Worm (Caenorhabditis elegans) whole organism, L4 larva: ENCODE data around the gene lrch-1.

Source experiments
- F26F4.8 ChIP-seq: fragments of 200-800 bp; sonication (Bioruptor generic); conservative IDR thresholded peaks from 2 replicates; pipeline ENCODE4 v1.3.6; 2022; ENCODE audit warnings: missing genetic modification characterization, missing compliant biosample characterization
- F44E2.7 ChIP-seq: fragments of 200-800 bp; sonication (Bioruptor generic); IDR thresholded peaks from 2 replicates; pipeline ENCODE4 v2.1.2; 2022; ENCODE audit warnings: missing genetic modification characterization, missing compliant biosample characterization
- T26A8.4 ChIP-seq: fragments of 200-800 bp; sonication (Bioruptor generic); IDR thresholded peaks from 2 replicates; pipeline ENCODE4 v1.3.6; 2022; ENCODE audit warnings: missing genetic modification characterization, missing compliant biosample characterization
- Y105C5A.15 ChIP-seq: fragments of 200-800 bp; sonication (Bioruptor generic); IDR thresholded peaks from 2 replicates; pipeline ENCODE4 v1.3.6; 2022; ENCODE audit warnings: missing genetic modification characterization, missing compliant biosample characterization
- Y48G9A.11 ChIP-seq: fragments of 200-800 bp; sonication (Bioruptor generic); IDR thresholded peaks from 2 replicates; pipeline ENCODE4 v1.3.6; 2022; ENCODE audit warnings: missing genetic modification reagents, missing genetic modification characterization, missing compliant biosample characterization
- Y5F2A.4 ChIP-seq: fragments of 200-800 bp; sonication (Bioruptor generic); optimal IDR thresholded peaks from 2 replicates; lab custom pipeline; 2018; ENCODE audit warnings: mild to moderate bottlenecking, missing genetic modification characterization, missing compliant biosample characterization
- Y75B8A.6 ChIP-seq: fragments of 200-800 bp; sonication (Bioruptor generic); IDR thresholded peaks from 2 replicates; pipeline ENCODE4 v1.3.6; 2022; ENCODE audit warnings: missing genetic modification reagents, missing genetic modification characterization, missing compliant biosample characterization
- aha-1 ChIP-seq: fragments of 150-350 bp; peaks from one replicate; lab custom pipeline; 2014; ENCODE audit warnings: missing biosample characterization, missing genetic modification characterization
- ceh-20 ChIP-seq: fragments of 200-800 bp; sonication (Bioruptor generic); IDR thresholded peaks from 2 replicates; pipeline ENCODE4 v1.3.6; 2022; ENCODE audit warnings: missing genetic modification reagents, missing genetic modification characterization, missing compliant biosample characterization
- ceh-44 ChIP-seq: fragments of 200-800 bp; sonication (Bioruptor generic); IDR thresholded peaks from 2 replicates; pipeline ENCODE4 v1.3.6; 2022; ENCODE audit warnings: missing genetic modification reagents, missing genetic modification characterization, missing compliant biosample characterization
- ceh-62 ChIP-seq: sonication (generic microtip); optimal IDR thresholded peaks from 2 replicates; lab custom pipeline; 2017; ENCODE audit warnings: missing biosample characterization, missing genetic modification characterization
- ceh-82 ChIP-seq: sonication (generic microtip); optimal IDR thresholded peaks from 2 replicates; lab custom pipeline; 2017; ENCODE audit warnings: missing biosample characterization, missing genetic modification characterization
- daf-19 ChIP-seq: fragments of 200-800 bp; sonication (Bioruptor generic); conservative IDR thresholded peaks from 2 replicates; pipeline ENCODE4 v1.3.6; 2022; ENCODE audit warnings: missing genetic modification characterization, missing compliant biosample characterization
- dmd-6 ChIP-seq: fragments of 200-800 bp; sonication (Bioruptor generic); IDR thresholded peaks from 2 replicates; pipeline ENCODE4 v1.3.6; 2022; ENCODE audit warnings: missing genetic modification reagents, missing genetic modification characterization, missing compliant biosample characterization
- dmd-9 ChIP-seq: fragments of 200-800 bp; sonication (Bioruptor generic); IDR thresholded peaks from 2 replicates; pipeline ENCODE4 v1.3.6; 2022; ENCODE audit warnings: missing genetic modification reagents, missing genetic modification characterization, missing compliant biosample characterization
- duxl-1 ChIP-seq: sonication (generic microtip); optimal IDR thresholded peaks from 2 replicates; lab custom pipeline; 2016; ENCODE audit warnings: mild to moderate bottlenecking, missing genetic modification characterization, moderate library complexity, missing compliant biosample characterization; ENCODE audit not compliant: poor library complexity
- dve-1 ChIP-seq: sonication (generic microtip); optimal IDR thresholded peaks from 2 replicates; lab custom pipeline; 2017; ENCODE audit warnings: antibody characterized with exemption, mild to moderate bottlenecking, missing genetic modification characterization, missing compliant biosample characterization; ENCODE audit not compliant: insufficient read depth
- egl-43 ChIP-seq: fragments of 200-800 bp; sonication (Bioruptor generic); IDR thresholded peaks from 2 replicates; pipeline ENCODE4 v1.3.6; 2022; ENCODE audit warnings: missing genetic modification reagents, missing genetic modification characterization, missing compliant biosample characterization
- fos-1 ChIP-seq: fragments of 150-350 bp; optimal IDR thresholded peaks from 2 replicates; lab custom pipeline; 2014; ENCODE audit warnings: missing biosample characterization, missing genetic modification characterization
- gei-8 ChIP-seq: fragments of 200-800 bp; sonication (Bioruptor generic); optimal IDR thresholded peaks from 2 replicates; lab custom pipeline; 2018; ENCODE audit warnings: mild to moderate bottlenecking, missing genetic modification characterization, missing compliant biosample characterization
- hlh-30 ChIP-seq: sonication (generic microtip); optimal IDR thresholded peaks from 2 replicates; lab custom pipeline; 2017; ENCODE audit warnings: antibody characterized with exemption, mild to moderate bottlenecking, missing genetic modification characterization, missing compliant biosample characterization; ENCODE audit not compliant: insufficient read depth
- hmg-1.1 ChIP-seq: fragments of 200-800 bp; sonication (Bioruptor generic); IDR thresholded peaks from 2 replicates; pipeline ENCODE4 v1.3.6; 2022; ENCODE audit warnings: missing genetic modification reagents, missing genetic modification characterization, missing compliant biosample characterization
- jun-1 ChIP-seq: fragments of 150-350 bp; optimal IDR thresholded peaks from 2 replicates; lab custom pipeline; 2014; ENCODE audit warnings: missing biosample characterization, missing genetic modification reagents, missing genetic modification characterization
- lin-1 ChIP-seq: fragments of 200-800 bp; sonication (Bioruptor generic); IDR thresholded peaks from 2 replicates; pipeline ENCODE4 v1.3.6; 2022; ENCODE audit warnings: missing genetic modification reagents, missing genetic modification characterization, missing compliant biosample characterization
- lin-13 ChIP-seq: fragments of 150-350 bp; optimal IDR thresholded peaks from 2 replicates; lab custom pipeline; 2014; ENCODE audit warnings: missing biosample characterization, missing genetic modification reagents, missing genetic modification characterization
- lin-29 ChIP-seq: fragments of 200-800 bp; sonication (Bioruptor generic); IDR thresholded peaks from 2 replicates; pipeline ENCODE4 v1.3.6; 2022; ENCODE audit warnings: missing genetic modification reagents, missing genetic modification characterization, missing compliant biosample characterization
- lsy-2 ChIP-seq, 2 experiments: fragments of 150-350 bp in 1 of 2; sonication (generic microtip) in 1 of 2; optimal IDR thresholded peaks; 2 replicates each; lab custom pipeline; 2014 to 2017; ENCODE audit warnings: missing biosample characterization in 2 of 2, missing genetic modification characterization in 2 of 2
- mdt-29 ChIP-seq: fragments of 200-800 bp; sonication (Bioruptor generic); IDR thresholded peaks from 2 replicates; pipeline ENCODE4 v1.3.6; 2022; ENCODE audit warnings: missing genetic modification reagents, missing genetic modification characterization, missing compliant biosample characterization
- mes-2 ChIP-seq: sonication (generic microtip); optimal IDR thresholded peaks from 2 replicates; lab custom pipeline; 2016; ENCODE audit warnings: missing genotype, mild to moderate bottlenecking, missing genetic modification characterization, missing compliant biosample characterization; ENCODE audit not compliant: poor library complexity, severe bottlenecking
- mxl-3 ChIP-seq: fragments of 200-800 bp; sonication (Bioruptor generic); optimal IDR thresholded peaks from 2 replicates; lab custom pipeline; 2018; ENCODE audit warnings: mild to moderate bottlenecking, missing genetic modification characterization, missing compliant biosample characterization
- nhr-10 ChIP-seq: fragments of 150-350 bp; optimal IDR thresholded peaks from 2 replicates; lab custom pipeline; 2014; ENCODE audit warnings: missing biosample characterization, missing genetic modification characterization
- nhr-102 ChIP-seq: sonication (generic microtip); optimal IDR thresholded peaks from 2 replicates; lab custom pipeline; 2016; ENCODE audit warnings: mild to moderate bottlenecking, missing genetic modification characterization, moderate library complexity, missing compliant biosample characterization
- nhr-11 ChIP-seq: fragments of 150-350 bp; optimal IDR thresholded peaks from 2 replicates; lab custom pipeline; 2014; ENCODE audit warnings: missing biosample characterization, missing genetic modification characterization
- nhr-25 ChIP-seq: sonication (generic microtip); optimal IDR thresholded peaks from 2 replicates; lab custom pipeline; 2017; ENCODE audit warnings: missing genetic modification characterization, mild to moderate bottlenecking, missing compliant biosample characterization, antibody characterized with exemption, moderate library complexity, borderline replicate concordance; ENCODE audit not compliant: insufficient read depth
- nhr-28 ChIP-seq: fragments of 150-350 bp; optimal IDR thresholded peaks from 2 replicates; lab custom pipeline; 2014; ENCODE audit warnings: missing biosample characterization, missing genetic modification characterization
- nhr-48 ChIP-seq: sonication (generic microtip); optimal IDR thresholded peaks from 2 replicates; lab custom pipeline; 2016; ENCODE audit warnings: mild to moderate bottlenecking, missing genetic modification characterization, missing compliant biosample characterization
- nhr-6 ChIP-seq: fragments of 150-350 bp; optimal IDR thresholded peaks from 2 replicates; lab custom pipeline; 2014; ENCODE audit warnings: missing biosample characterization, missing genetic modification characterization
- nhr-76 ChIP-seq: fragments of 150-350 bp; optimal IDR thresholded peaks from 2 replicates; lab custom pipeline; 2014; ENCODE audit warnings: missing biosample characterization, missing genetic modification characterization
- php-3 ChIP-seq: fragments of 200-800 bp; sonication (Bioruptor generic); IDR thresholded peaks from 2 replicates; pipeline ENCODE4 v1.3.6; 2022; ENCODE audit warnings: missing genetic modification reagents, missing genetic modification characterization, missing compliant biosample characterization
- rbr-2 ChIP-seq: sonication (generic microtip); optimal IDR thresholded peaks from 2 replicates; lab custom pipeline; 2016; ENCODE audit warnings: missing genotype, missing genetic modification characterization, missing compliant biosample characterization
- saeg-2 ChIP-seq: fragments of 200-800 bp; sonication (Bioruptor generic); IDR thresholded peaks from 2 replicates; pipeline ENCODE4 v1.3.6; 2022; ENCODE audit warnings: missing genetic modification reagents, missing genetic modification characterization, missing compliant biosample characterization
- skn-1 ChIP-seq: fragments of 150-350 bp; optimal IDR thresholded peaks from 2 replicates; lab custom pipeline; 2014; ENCODE audit warnings: missing biosample characterization, missing genetic modification characterization
- snpc-1.2 ChIP-seq: fragments of 200-800 bp; sonication (Bioruptor generic); IDR thresholded peaks from 2 replicates; pipeline ENCODE4 v1.3.6; 2022; ENCODE audit warnings: missing genetic modification reagents, missing genetic modification characterization, missing compliant biosample characterization
- spr-3 ChIP-seq: fragments of 200-800 bp; sonication (Bioruptor generic); optimal IDR thresholded peaks from 2 replicates; lab custom pipeline; 2018; ENCODE audit warnings: mild to moderate bottlenecking, missing genetic modification characterization, missing compliant biosample characterization
- unc-39 ChIP-seq: sonication (generic microtip); optimal IDR thresholded peaks from 2 replicates; lab custom pipeline; 2017; ENCODE audit warnings: missing biosample characterization, missing genetic modification characterization
- unc-62 ChIP-seq, 3 experiments: fragments of 150-350 bp in 1 of 3; sonication (generic microtip); optimal IDR thresholded peaks in 2 of 3; peaks in 1 of 3; 1 replicate in 1 of 3; 2 replicates in 2 of 3; lab custom pipeline; 2014 to 2017; ENCODE audit warnings: missing biosample characterization in 3 of 3, missing genetic modification characterization in 3 of 3, missing genetic modification reagents in 3 of 3, missing genotype in 1 of 3
- vab-7 ChIP-seq: fragments of 200-800 bp; sonication (Bioruptor generic); IDR thresholded peaks from 2 replicates; pipeline ENCODE4 v1.3.6; 2022; ENCODE audit warnings: missing genetic modification reagents, missing genetic modification characterization, missing compliant biosample characterization
- zag-1 ChIP-seq: fragments of 150-350 bp; optimal IDR thresholded peaks from 2 replicates; lab custom pipeline; 2014; ENCODE audit warnings: missing biosample characterization, missing genetic modification characterization
- zfp-3 ChIP-seq: fragments of 200-800 bp; sonication (Bioruptor generic); conservative IDR thresholded peaks from 2 replicates; pipeline ENCODE4 v1.3.6; 2022; ENCODE audit warnings: missing genetic modification reagents, missing genetic modification characterization, missing compliant biosample characterization
- zip-2 ChIP-seq: fragments of 150-350 bp; optimal IDR thresholded peaks from 2 replicates; lab custom pipeline; 2014; ENCODE audit warnings: missing biosample characterization, missing genetic modification characterization
- ztf-7 ChIP-seq: fragments of 150-350 bp; optimal IDR thresholded peaks from 2 replicates; lab custom pipeline; 2014; ENCODE audit warnings: missing biosample characterization, missing genetic modification characterization

Gene lrch-1

DNA sequence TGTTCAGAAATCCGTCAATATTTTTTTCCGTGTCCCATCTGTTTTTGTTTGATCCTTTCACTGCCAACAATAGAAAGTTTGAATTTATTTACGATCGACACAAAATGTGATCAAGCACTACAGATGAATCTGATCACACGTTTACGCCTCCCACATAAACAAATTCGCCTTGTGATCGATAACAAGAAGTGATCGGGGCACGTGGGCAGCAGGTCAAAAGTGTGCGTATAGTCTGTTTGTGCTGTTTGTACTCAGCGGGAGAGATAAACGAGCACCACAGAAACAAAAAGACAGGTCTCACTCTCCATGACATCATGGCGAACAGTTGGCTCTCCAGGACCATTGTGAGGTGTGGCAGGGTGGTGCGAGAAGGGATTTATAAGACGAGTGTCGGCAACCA, 39.1 kb upstream of the lrch-1 start:
- TF ChIP-seq Y105C5A.15 (no peak), mes-2 (tag; lab: Kevin White, UChicago) (peak; percentile 46), ceh-44 (GFP tag; lab: Robert Waterston, UW) (no peak), ceh-20 (GFP tag; lab: Robert Waterston, UW) (peak; percentile 27; the same call in 1 of the 2 replicates), F26F4.8 (no peak), spr-3 (GFP tag; lab: Kevin White, UChicago) (no peak), snpc-1.2 (0 out of 2 replicates have a peak, but pooled peaks have one; percentile 24), F44E2.7 (GFP tag; lab: Robert Waterston, UW) (no peak), daf-19 (GFP tag; lab: Robert Waterston, UW) (no peak), mdt-29 (peak; percentile 89), zfp-3 (GFP tag; lab: Robert Waterston, UW) (peak; percentile 72; the same call in 1 of the 2 replicates), zag-1 (tag; lab: Kevin White, UChicago) (no peak), ceh-82 (no peak), nhr-102 (peak; percentile 90), Y48G9A.11 (GFP tag; lab: Robert Waterston, UW) (no peak), nhr-28 (tag; lab: Kevin White, UChicago) (peak; percentile 100), dve-1 (peak; percentile 91), duxl-1 (peak; percentile 52), jun-1 (tag; lab: Kevin White, UChicago) (peak; percentile 34), zip-2 (no peak), vab-7 (GFP tag; lab: Robert Waterston, UW) (no peak; the same call in 1 of the 2 replicates), skn-1 (no peak), T26A8.4 (peak; percentile 52), egl-43 (GFP tag; lab: Robert Waterston, UW) (0 out of 2 replicates have a peak, but pooled peaks have one; percentile 38), Y75B8A.6 (no peak), aha-1 (peak; percentile 18), gei-8 (GFP tag; lab: Kevin White, UChicago) (peak; percentile 69), ztf-7 (tag; lab: Kevin White, UChicago) (peak; percentile 38), saeg-2 (GFP tag; lab: Robert Waterston, UW) (peak; percentile 83), nhr-10 (tag; lab: Kevin White, UChicago) (peak; percentile 84), nhr-76 (no peak), lin-13 (GFP tag; lab: Kevin White, UChicago) (no peak), hlh-30 (tag; lab: Kevin White, UChicago) (peak; percentile 97), dmd-9 (GFP tag; lab: Robert Waterston, UW) (no peak), rbr-2 (tag; lab: Kevin White, UChicago) (peak; percentile 20), unc-39 (no peak), lsy-2 (tag; optimal IDR thresholded peaks at IDR 0.05; lab: Kevin White, UChicago) (peak; percentile 38 to 63), mxl-3 (GFP tag; lab: Kevin White, UChicago) (peak; percentile 92), ceh-62 (tag; lab: Kevin White, UChicago) (no peak), lin-1 (GFP tag; lab: Robert Waterston, UW) (peak; percentile 77), nhr-11 (tag; lab: Kevin White, UChicago) (peak; percentile 97), unc-62 (GFP tag; optimal IDR thresholded peaks at IDR 0.05 in 1 of 2; lab: Kevin White, UChicago) (peak in 1 of 2 experiments; percentile 98), unc-62 (tag; optimal IDR thresholded peaks at IDR 0.05; lab: Kevin White, UChicago) (no peak), nhr-6 (tag; lab: Kevin White, UChicago) (peak; percentile 44), dmd-6 (GFP tag; lab: Robert Waterston, UW) (peak; percentile 96), lin-29 (GFP tag; lab: Robert Waterston, UW) (no peak), Y5F2A.4 (no peak), nhr-25 (tag; lab: Kevin White, UChicago) (no peak), hmg-1.1 (GFP tag; lab: Robert Waterston, UW) (peak; percentile 50), nhr-48 (tag; lab: Kevin White, UChicago) (peak; percentile 87), php-3 (GFP tag; lab: Robert Waterston, UW) (peak; percentile 92), fos-1 (peak; percentile 16)
